Worm (Caenorhabditis elegans) whole organism, L4 larva: ENCODE measurements around the gene T02C12.5.

Source experiments
- F37D6.2 ChIP-seq: sonication (generic microtip); optimal IDR thresholded peaks from 2 replicates; lab custom pipeline; 2016; ENCODE audit warnings: mild to moderate bottlenecking, missing genetic modification characterization, missing compliant biosample characterization
- T20F7.1 ChIP-seq: fragments of 200-800 bp; sonication (Bioruptor generic); optimal IDR thresholded peaks from 2 replicates; lab custom pipeline; 2018; ENCODE audit warnings: mild to moderate bottlenecking, missing genetic modification characterization, missing compliant biosample characterization
- T26A8.4 ChIP-seq: fragments of 200-800 bp; sonication (Bioruptor generic); IDR thresholded peaks from 2 replicates; pipeline ENCODE4 v1.3.6; 2022; ENCODE audit warnings: missing genetic modification characterization, missing compliant biosample characterization
- Y105C5A.15 ChIP-seq: fragments of 200-800 bp; sonication (Bioruptor generic); IDR thresholded peaks from 2 replicates; pipeline ENCODE4 v1.3.6; 2022; ENCODE audit warnings: missing genetic modification characterization, missing compliant biosample characterization
- Y5F2A.4 ChIP-seq: fragments of 200-800 bp; sonication (Bioruptor generic); optimal IDR thresholded peaks from 2 replicates; lab custom pipeline; 2018; ENCODE audit warnings: mild to moderate bottlenecking, missing genetic modification characterization, missing compliant biosample characterization
- aha-1 ChIP-seq: fragments of 150-350 bp; peaks from one replicate; lab custom pipeline; 2014; ENCODE audit warnings: missing biosample characterization, missing genetic modification characterization
- attf-4 ChIP-seq: sonication (generic microtip); optimal IDR thresholded peaks from 3 replicates; lab custom pipeline; 2017; ENCODE audit warnings: missing biosample characterization, missing genetic modification characterization
- ceh-20 ChIP-seq: fragments of 200-800 bp; sonication (Bioruptor generic); IDR thresholded peaks from 2 replicates; pipeline ENCODE4 v1.3.6; 2022; ENCODE audit warnings: missing genetic modification reagents, missing genetic modification characterization, missing compliant biosample characterization
- ceh-44 ChIP-seq: fragments of 200-800 bp; sonication (Bioruptor generic); IDR thresholded peaks from 2 replicates; pipeline ENCODE4 v1.3.6; 2022; ENCODE audit warnings: missing genetic modification reagents, missing genetic modification characterization, missing compliant biosample characterization
- ces-1 ChIP-seq: fragments of 150-350 bp; sonication (generic microtip); optimal IDR thresholded peaks from 4 replicates; lab custom pipeline; 2014; ENCODE audit warnings: missing biosample characterization, missing genetic modification reagents, missing genetic modification characterization
- ctbp-1 ChIP-seq: fragments of 200-800 bp; sonication (Bioruptor generic); IDR thresholded peaks from 2 replicates; pipeline ENCODE4 v1.3.6; 2022; ENCODE audit warnings: missing genetic modification reagents, missing genetic modification characterization, missing compliant biosample characterization
- daf-16 ChIP-seq, 3 experiments: sonication (generic microtip); optimal IDR thresholded peaks; 2 replicates each; lab custom pipeline; 2016 to 2017; ENCODE audit warnings: missing genetic modification characterization in 3 of 3, missing genetic modification reagents in 3 of 3, mild to moderate bottlenecking in 2 of 3, missing compliant biosample characterization in 2 of 3, missing biosample characterization in 1 of 3, moderate library complexity in 1 of 3
- daf-19 ChIP-seq: fragments of 200-800 bp; sonication (Bioruptor generic); conservative IDR thresholded peaks from 2 replicates; pipeline ENCODE4 v1.3.6; 2022; ENCODE audit warnings: missing genetic modification characterization, missing compliant biosample characterization
- dmd-6 ChIP-seq: fragments of 200-800 bp; sonication (Bioruptor generic); IDR thresholded peaks from 2 replicates; pipeline ENCODE4 v1.3.6; 2022; ENCODE audit warnings: missing genetic modification reagents, missing genetic modification characterization, missing compliant biosample characterization
- dmd-9 ChIP-seq: fragments of 200-800 bp; sonication (Bioruptor generic); IDR thresholded peaks from 2 replicates; pipeline ENCODE4 v1.3.6; 2022; ENCODE audit warnings: missing genetic modification reagents, missing genetic modification characterization, missing compliant biosample characterization
- duxl-1 ChIP-seq: sonication (generic microtip); optimal IDR thresholded peaks from 2 replicates; lab custom pipeline; 2016; ENCODE audit warnings: mild to moderate bottlenecking, missing genetic modification characterization, moderate library complexity, missing compliant biosample characterization; ENCODE audit not compliant: poor library complexity
- dve-1 ChIP-seq: sonication (generic microtip); optimal IDR thresholded peaks from 2 replicates; lab custom pipeline; 2017; ENCODE audit warnings: antibody characterized with exemption, mild to moderate bottlenecking, missing genetic modification characterization, missing compliant biosample characterization; ENCODE audit not compliant: insufficient read depth
- egl-43 ChIP-seq: fragments of 200-800 bp; sonication (Bioruptor generic); IDR thresholded peaks from 2 replicates; pipeline ENCODE4 v1.3.6; 2022; ENCODE audit warnings: missing genetic modification reagents, missing genetic modification characterization, missing compliant biosample characterization
- hlh-30 ChIP-seq: sonication (generic microtip); optimal IDR thresholded peaks from 2 replicates; lab custom pipeline; 2017; ENCODE audit warnings: antibody characterized with exemption, mild to moderate bottlenecking, missing genetic modification characterization, missing compliant biosample characterization; ENCODE audit not compliant: insufficient read depth
- lin-15B ChIP-seq: fragments of 150-350 bp; sonication (generic microtip); optimal IDR thresholded peaks from 3 replicates; lab custom pipeline; 2014; ENCODE audit warnings: missing biosample characterization, missing genetic modification characterization
- madf-9 ChIP-seq: fragments of 200-800 bp; sonication (Bioruptor generic); conservative IDR thresholded peaks from 2 replicates; pipeline ENCODE4 v1.3.6; 2022; ENCODE audit warnings: missing genetic modification reagents, missing genetic modification characterization, missing compliant biosample characterization
- mdl-1 ChIP-seq, 2 experiments: fragments of 150-350 bp in 1 of 2; sonication (generic microtip) in 1 of 2; optimal IDR thresholded peaks; 2 replicates each; lab custom pipeline; 2014 to 2017; ENCODE audit warnings: missing biosample characterization in 2 of 2, missing genetic modification characterization in 2 of 2
- mep-1 ChIP-seq: fragments of 150-350 bp; sonication (generic microtip); optimal IDR thresholded peaks from 3 replicates; lab custom pipeline; 2014; ENCODE audit warnings: missing biosample characterization, missing genetic modification characterization
- mxl-3 ChIP-seq: fragments of 200-800 bp; sonication (Bioruptor generic); optimal IDR thresholded peaks from 2 replicates; lab custom pipeline; 2018; ENCODE audit warnings: mild to moderate bottlenecking, missing genetic modification characterization, missing compliant biosample characterization
- nhr-10 ChIP-seq: fragments of 150-350 bp; optimal IDR thresholded peaks from 2 replicates; lab custom pipeline; 2014; ENCODE audit warnings: missing biosample characterization, missing genetic modification characterization
- nhr-102 ChIP-seq: sonication (generic microtip); optimal IDR thresholded peaks from 2 replicates; lab custom pipeline; 2016; ENCODE audit warnings: mild to moderate bottlenecking, missing genetic modification characterization, moderate library complexity, missing compliant biosample characterization
- nhr-25 ChIP-seq: sonication (generic microtip); optimal IDR thresholded peaks from 2 replicates; lab custom pipeline; 2017; ENCODE audit warnings: missing genetic modification characterization, mild to moderate bottlenecking, missing compliant biosample characterization, antibody characterized with exemption, moderate library complexity, borderline replicate concordance; ENCODE audit not compliant: insufficient read depth
- nhr-28 ChIP-seq: fragments of 150-350 bp; optimal IDR thresholded peaks from 2 replicates; lab custom pipeline; 2014; ENCODE audit warnings: missing biosample characterization, missing genetic modification characterization
- pqm-1 ChIP-seq: sonication (generic microtip); optimal IDR thresholded peaks from 2 replicates; lab custom pipeline; 2017; ENCODE audit warnings: missing biosample characterization, missing genetic modification characterization
- saeg-2 ChIP-seq: fragments of 200-800 bp; sonication (Bioruptor generic); IDR thresholded peaks from 2 replicates; pipeline ENCODE4 v1.3.6; 2022; ENCODE audit warnings: missing genetic modification reagents, missing genetic modification characterization, missing compliant biosample characterization
- set-16 ChIP-seq: fragments of 200-800 bp; sonication (Bioruptor generic); IDR thresholded peaks from 2 replicates; pipeline ENCODE4 v1.3.6; 2022; ENCODE audit warnings: missing genetic modification reagents, missing genetic modification characterization, missing compliant biosample characterization
- tag-97 ChIP-seq: fragments of 200-800 bp; sonication (Bioruptor generic); IDR thresholded peaks from 2 replicates; pipeline ENCODE4 v1.3.6; 2022; ENCODE audit warnings: missing genetic modification characterization, missing compliant biosample characterization
- unc-62 ChIP-seq, 3 experiments: fragments of 150-350 bp in 1 of 3; sonication (generic microtip); optimal IDR thresholded peaks in 2 of 3; peaks in 1 of 3; 1 replicate in 1 of 3; 2 replicates in 2 of 3; lab custom pipeline; 2014 to 2017; ENCODE audit warnings: missing biosample characterization in 3 of 3, missing genetic modification characterization in 3 of 3, missing genetic modification reagents in 3 of 3, missing genotype in 1 of 3
- zip-2 ChIP-seq: fragments of 150-350 bp; optimal IDR thresholded peaks from 2 replicates; lab custom pipeline; 2014; ENCODE audit warnings: missing biosample characterization, missing genetic modification characterization

The T02C12.5 gene

DNA sequence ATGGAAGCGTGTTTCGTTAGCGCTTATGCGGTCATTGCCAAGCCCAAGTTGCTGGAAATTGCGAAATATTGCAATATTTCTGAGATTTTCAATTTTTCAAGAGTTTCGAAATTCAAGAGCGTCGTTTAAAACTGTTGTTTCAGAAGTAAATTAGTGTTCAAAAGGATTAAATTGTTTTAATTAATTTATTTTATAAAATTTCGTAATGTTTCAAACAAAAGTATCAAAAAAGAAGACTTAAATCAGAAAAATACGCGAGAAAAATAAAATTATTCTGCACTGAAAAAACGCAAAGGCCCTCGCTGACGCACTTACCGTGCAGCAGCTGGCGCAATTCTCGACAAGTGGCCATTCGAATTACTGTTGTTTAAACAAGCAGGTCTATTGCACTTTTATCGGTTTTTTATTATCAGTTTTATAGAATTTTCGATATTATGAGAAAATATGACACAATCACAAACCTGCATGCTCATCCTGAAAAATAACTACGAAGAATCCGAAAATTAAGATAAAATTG, 23.8 kb downstream of the T02C12.5 start, which contains the start of gene tif-1A (continued):
- TF ChIP-seq unc-62 (GFP tag; optimal IDR thresholded peaks at IDR 0.05 in 1 of 2; lab: Kevin White, UChicago) (no peak), unc-62 (tag; optimal IDR thresholded peaks at IDR 0.05; lab: Kevin White, UChicago) (no peak), Y5F2A.4 (GFP tag; lab: Kevin White, UChicago) (no peak), F37D6.2 (tag; lab: Kevin White, UChicago) (peak; percentile 54)

ce11 chrIII:3994457-3994856, 33.5 kb downstream of the T02C12.5 start:
- TF ChIP-seq ceh-44 (GFP tag; lab: Robert Waterston, UW): no peak
- TF ChIP-seq egl-43: no peak
- TF ChIP-seq daf-16 (GFP tag; optimal IDR thresholded peaks at IDR 0.05; lab: Kevin White, UChicago): peak in 1 of 2 experiments; percentile 72
- TF ChIP-seq daf-16 (tag; optimal IDR thresholded peaks at IDR 0.05; lab: Kevin White, UChicago): no peak
- no peak for TF ChIP-seq attf-4 (tag; lab: Kevin White, UChicago)
- no peak for TF ChIP-seq dve-1 (tag; lab: Kevin White, UChicago)
- TF ChIP-seq, all 104 proteins: peak for 1

ce11 chrIII:3992089-3992488, 35.9 kb downstream of the T02C12.5 start, which contains the start of gene glb-11:
glb-11 (minus strand) TSS chrIII:3992189.
- TF ChIP-seq T26A8.4 (no peak), daf-16 (GFP tag; optimal IDR thresholded peaks at IDR 0.05; lab: Kevin White, UChicago) (peak in 1 of 2 experiments; percentile 54), daf-16 (tag; optimal IDR thresholded peaks at IDR 0.05; lab: Kevin White, UChicago) (no peak), nhr-25 (no peak), unc-62 (GFP tag; optimal IDR thresholded peaks at IDR 0.05 in 1 of 2; lab: Kevin White, UChicago) (peak in 1 of 2 experiments; percentile 19), unc-62 (tag; optimal IDR thresholded peaks at IDR 0.05; lab: Kevin White, UChicago) (no peak), mdl-1 (tag; optimal IDR thresholded peaks at IDR 0.05; lab: Kevin White, UChicago) (no peak), duxl-1 (tag; lab: Kevin White, UChicago) (no peak), nhr-28 (tag; lab: Kevin White, UChicago) (no peak), pqm-1 (no peak), madf-9 (GFP tag; lab: Robert Waterston, UW) (no peak), ctbp-1 (GFP tag; lab: Robert Waterston, UW) (no peak)

- TF ChIP-seq nhr-102 (tag; lab: Kevin White, UChicago): no peak
- no peak for TF ChIP-seq Y5F2A.4 (GFP tag; lab: Kevin White, UChicago)
- no peak for TF ChIP-seq ces-1 (GFP tag; lab: Kevin White, UChicago)
Observed at ce11 chrIII:3991362-3991761, 36.6 kb downstream of the T02C12.5 start.

DNA sequence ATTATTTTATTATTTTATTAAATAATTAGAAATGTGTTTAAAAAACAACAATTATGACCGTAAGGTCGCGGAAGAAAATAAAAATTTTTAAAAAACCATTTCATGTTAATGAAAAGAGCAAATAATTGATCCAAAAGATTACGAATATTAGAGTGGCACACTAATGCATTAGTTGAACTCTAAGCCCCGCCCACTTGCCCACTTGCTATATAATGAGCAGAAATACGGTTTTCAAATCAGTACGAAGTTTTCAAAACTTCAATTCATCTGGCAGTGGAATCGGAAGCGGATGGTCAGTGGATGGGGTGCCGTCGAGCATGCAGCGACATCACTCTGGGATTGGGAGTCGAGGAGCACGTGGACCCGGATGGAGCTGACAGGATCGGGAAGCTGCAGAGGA, 40.2 kb downstream of the T02C12.5 start, which contains the start of gene C36E8.6:
TSS of gene C36E8.6 (plus strand) at position 301 of the 400 bp plus-strand sequence.
- TF ChIP-seq nhr-102 (tag; lab: Kevin White, UChicago) (no peak), set-16 (GFP tag; lab: Robert Waterston, UW) (peak; percentile 39; the same call in 1 of the 2 replicates)

DNA sequence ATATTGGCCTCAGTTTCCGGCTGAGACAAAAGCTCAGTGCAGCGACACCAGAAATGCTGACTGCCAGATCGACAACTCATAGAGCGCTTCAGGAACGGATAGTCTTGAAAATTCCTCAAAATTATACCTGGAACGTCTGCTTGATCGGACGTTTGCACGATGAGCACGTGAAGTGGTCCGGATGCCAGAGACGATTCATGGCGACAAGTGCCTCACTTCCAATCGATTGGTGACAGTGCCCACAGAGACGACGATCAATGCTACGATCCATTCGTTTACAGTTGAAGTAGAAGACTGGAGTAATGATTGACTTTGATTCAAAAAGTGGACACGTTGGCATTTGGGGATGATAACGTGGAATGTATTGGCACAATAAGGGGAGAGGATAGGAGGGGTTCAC, 41.6 kb downstream of the T02C12.5 start, which contains the start of gene Y1A5A.1:
TSS of gene Y1A5A.1 (minus strand) at position 294 of the 400 bp plus-strand sequence.
- TF ChIP-seq aha-1 (tag; lab: Kevin White, UChicago): no peak
- TF ChIP-seq unc-62 (GFP tag; optimal IDR thresholded peaks at IDR 0.05 in 1 of 2; lab: Kevin White, UChicago): peak in 1 of 2 experiments; percentile 93
- TF ChIP-seq unc-62 (tag; optimal IDR thresholded peaks at IDR 0.05; lab: Kevin White, UChicago): no peak
- TF ChIP-seq Y5F2A.4 (GFP tag; lab: Kevin White, UChicago): no peak
- TF ChIP-seq T20F7.1 (GFP tag; lab: Kevin White, UChicago): no peak
- TF ChIP-seq daf-19 (GFP tag; lab: Robert Waterston, UW): no peak
- no peak for TF ChIP-seq saeg-2 (GFP tag; lab: Robert Waterston, UW)

DNA sequence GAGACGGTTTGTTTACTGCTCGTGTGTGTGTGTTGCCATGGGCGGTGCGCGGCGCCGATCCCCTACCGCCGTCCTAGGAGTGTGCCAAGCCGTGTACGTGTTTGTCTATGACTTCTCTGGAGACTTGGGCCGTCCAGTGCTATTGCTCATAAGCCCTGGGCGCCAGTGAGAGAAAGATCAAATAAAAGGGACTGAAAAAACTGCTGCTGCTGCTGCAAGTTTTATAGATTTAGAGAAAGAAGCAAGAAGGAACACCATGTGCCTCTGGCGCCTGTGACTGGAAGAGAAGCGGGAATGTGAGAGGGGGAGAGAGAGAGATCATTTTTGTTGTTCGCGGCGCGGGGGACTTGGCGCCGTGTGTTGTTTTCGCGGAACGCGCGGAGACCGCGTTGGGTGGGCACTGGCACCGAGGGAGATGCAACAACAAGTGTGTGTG, 43.9 kb downstream of the T02C12.5 start:
- TF ChIP-seq ceh-20 (no peak), tag-97 (GFP tag; lab: Robert Waterston, UW) (no peak), lin-15B (tag; lab: Kevin White, UChicago) (no peak), dmd-6 (peak; percentile 39), nhr-10 (tag; lab: Kevin White, UChicago) (no peak), nhr-28 (tag; lab: Kevin White, UChicago) (no peak), hlh-30 (tag; lab: Kevin White, UChicago) (peak; percentile 66), mxl-3 (GFP tag; lab: Kevin White, UChicago) (peak; percentile 75), dmd-9 (GFP tag; lab: Robert Waterston, UW) (no peak), Y105C5A.15 (GFP tag; lab: Robert Waterston, UW) (no peak), F37D6.2 (tag; lab: Kevin White, UChicago) (peak; percentile 31), duxl-1 (tag; lab: Kevin White, UChicago) (no peak), set-16 (GFP tag; lab: Robert Waterston, UW) (peak; percentile 72), mep-1 (tag; lab: Kevin White, UChicago) (peak; percentile 43), aha-1 (tag; lab: Kevin White, UChicago) (peak; percentile 70), zip-2 (no peak)
